Worm (Caenorhabditis elegans) whole organism, midembryonic: ENCODE results near the gene T10D4.15.
"Not testable (repeated sequence)": the region's sequence is repeated elsewhere in the genome, so short reads cannot be mapped to it uniquely, and the experiment has no call there.

Experiments
- T22C8.4 ChIP-seq: fragments of 200-800 bp; sonication (Bioruptor generic); IDR thresholded peaks from 2 replicates; pipeline ENCODE4 v1.3.6; 2022; ENCODE audit warnings: missing genetic modification characterization, missing compliant biosample characterization
- cog-1 ChIP-seq: sonication (generic microtip); optimal IDR thresholded peaks from 2 replicates; lab custom pipeline; 2016; ENCODE audit warnings: missing genetic modification characterization, missing compliant biosample characterization
- flt-1 ChIP-seq: fragments of 200-800 bp; sonication (Bioruptor generic); IDR thresholded peaks from 2 replicates; pipeline ENCODE4 v1.3.6; 2022; ENCODE audit warnings: missing genetic modification characterization, missing compliant biosample characterization
- klf-2 ChIP-seq: fragments of 200-800 bp; sonication (Bioruptor generic); conservative IDR thresholded peaks from 2 replicates; pipeline ENCODE4 v1.3.6; 2022; ENCODE audit warnings: missing genetic modification reagents, missing genetic modification characterization, missing compliant biosample characterization
- med-1 ChIP-seq: sonication (generic microtip); optimal IDR thresholded peaks from 2 replicates; lab custom pipeline; 2017; ENCODE audit warnings: missing genetic modification characterization, mild to moderate bottlenecking, missing compliant biosample characterization, antibody characterized with exemption, missing genetic modification reagents; ENCODE audit not compliant: insufficient read depth
- tab-1 ChIP-seq: fragments of 200-800 bp; sonication (Bioruptor generic); IDR thresholded peaks from 2 replicates; pipeline ENCODE4 v1.3.6; 2022; ENCODE audit warnings: missing genetic modification characterization, missing compliant biosample characterization
- ztf-23 ChIP-seq: fragments of 200-800 bp; sonication (Bioruptor generic); IDR thresholded peaks from 2 replicates; pipeline ENCODE4 v1.3.6; 2022; ENCODE audit warnings: missing genetic modification reagents, missing genetic modification characterization, missing compliant biosample characterization
- ztf-29 ChIP-seq: fragments of 200-800 bp; sonication (Bioruptor generic); IDR thresholded peaks from 2 replicates; pipeline ENCODE4 v1.3.6; 2022; ENCODE audit warnings: missing genetic modification reagents, missing genetic modification characterization, missing compliant biosample characterization

DNA sequence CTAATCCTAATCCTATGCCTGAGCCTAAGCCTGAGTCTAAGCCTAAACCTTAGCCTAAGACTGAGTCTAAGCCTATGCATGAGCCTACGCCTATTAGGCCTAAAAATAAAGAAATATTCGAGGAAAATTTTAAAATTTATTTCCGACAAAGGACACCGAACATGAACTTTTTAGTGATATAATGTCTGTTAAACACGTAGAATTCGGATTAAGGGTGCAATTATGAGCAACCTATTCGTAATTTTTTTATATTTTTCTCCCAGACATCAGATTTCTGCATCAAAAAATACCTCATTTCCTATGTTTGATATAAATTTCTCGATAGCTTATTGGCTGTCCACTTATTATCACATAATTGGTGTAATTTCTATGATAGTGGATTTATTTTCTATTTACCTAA is 43.1 kb downstream of the T10D4.15 start, which contains the start of gene Y27F2A.11:
- TF ChIP-seq klf-2; flt-1 (GFP tag; lab: Robert Waterston, UW); T22C8.4; ztf-29 (GFP tag; lab: Robert Waterston, UW); tab-1 (GFP tag; lab: Robert Waterston, UW); cog-1 (tag; lab: Kevin White, UChicago); med-1; ztf-23 (GFP tag; lab: Robert Waterston, UW): not testable (repeated sequence)
